Worm (Caenorhabditis elegans) whole organism, midembryonic: ENCODE results near the gene nst-1.

Experiments used
- cog-1 ChIP-seq: sonication (generic microtip); optimal IDR thresholded peaks from 2 replicates; lab custom pipeline; 2016; ENCODE audit warnings: missing genetic modification characterization, missing compliant biosample characterization
- flt-1 ChIP-seq: fragments of 200-800 bp; sonication (Bioruptor generic); IDR thresholded peaks from 2 replicates; pipeline ENCODE4 v1.3.6; 2022; ENCODE audit warnings: missing genetic modification characterization, missing compliant biosample characterization
- klf-2 ChIP-seq: fragments of 200-800 bp; sonication (Bioruptor generic); conservative IDR thresholded peaks from 2 replicates; pipeline ENCODE4 v1.3.6; 2022; ENCODE audit warnings: missing genetic modification reagents, missing genetic modification characterization, missing compliant biosample characterization
- ztf-23 ChIP-seq: fragments of 200-800 bp; sonication (Bioruptor generic); IDR thresholded peaks from 2 replicates; pipeline ENCODE4 v1.3.6; 2022; ENCODE audit warnings: missing genetic modification reagents, missing genetic modification characterization, missing compliant biosample characterization

- TF ChIP-seq flt-1 (GFP tag; lab: Robert Waterston, UW) (no peak), klf-2 (GFP tag; lab: Robert Waterston, UW) (no peak), ztf-23 (GFP tag; lab: Robert Waterston, UW) (no peak), cog-1 (no peak)
These were observed at the start of gene nst-1, which contains the start of gene cct-4 for ce11 chrII:8283158-8283717.
